Worm (Caenorhabditis elegans) whole organism, early embryonic: ENCODE data around the gene col-91.

Experiments used
- ceh-36 ChIP-seq: sonication (generic microtip); optimal IDR thresholded peaks from 2 replicates; lab custom pipeline; 2016; ENCODE audit warnings: missing genetic modification characterization, inconsistent platforms, missing compliant biosample characterization
- sea-1 ChIP-seq: fragments of 200-800 bp; sonication (Bioruptor generic); conservative IDR thresholded peaks from 2 replicates; pipeline ENCODE4 v1.3.6; 2022; ENCODE audit warnings: missing genetic modification characterization, missing compliant biosample characterization

ce11 chrIII:8258045-8258444 is 5.4 kb downstream of the col-91 start, which contains the start of gene ncr-2:
- TF ChIP-seq ceh-36 (tag; lab: Kevin White, UChicago) (no peak), sea-1 (GFP tag; lab: Robert Waterston, UW) (no peak)
